Worm (Caenorhabditis elegans): ENCODE measurements around the gene F15B9.10.

ce11 chrV:12964076-12964475, 44.6 kb downstream of the F15B9.10 start, which contains the start of gene srd-35:
- TF ChIP-seq fkh-10 (GFP tag; optimal IDR thresholded peaks at IDR 0.05) (no peak), ama-1 (optimal IDR thresholded peaks at IDR 0.05) (no peak), ceh-45 (GFP tag; IDR thresholded peaks at IDR 0.05) (no peak), elt-2 (tag; optimal IDR thresholded peaks at IDR 0.05) (no peak), hlh-8 (tag; optimal IDR thresholded peaks at IDR 0.05) (no peak), hlh-6 (tag; optimal IDR thresholded peaks at IDR 0.05) (no peak), ceh-22 (tag; optimal IDR thresholded peaks at IDR 0.05) (no peak), unc-55 (GFP tag; optimal IDR thresholded peaks at IDR 0.05) (no peak)
